Fruit fly (Drosophila melanogaster) whole organism, prepupa: ENCODE data around the gene CG9297.

Experiments used
- CG10631 ChIP-seq: fragments of 200-800 bp; sonication (Bioruptor generic); optimal IDR thresholded peaks from 2 replicates; lab custom pipeline; 2016; ENCODE audit warnings: missing biosample characterization, missing genetic modification characterization
- CG10669 ChIP-seq: fragments of 200-800 bp; sonication (Bioruptor generic); optimal IDR thresholded peaks from 3 replicates; lab custom pipeline; 2018; ENCODE audit warnings: missing biosample characterization, mild to moderate bottlenecking, missing genetic modification characterization, moderate library complexity
- CG11762 ChIP-seq: fragments of 200-800 bp; sonication (Bioruptor generic); optimal IDR thresholded peaks from 3 replicates; lab custom pipeline; 2016; ENCODE audit warnings: missing biosample characterization, missing genetic modification characterization; ENCODE audit not compliant: insufficient read depth
- CG11902 ChIP-seq: fragments of 200-800 bp; sonication (Bioruptor generic); optimal IDR thresholded peaks from 3 replicates; lab custom pipeline; 2016; ENCODE audit warnings: missing biosample characterization, missing genetic modification characterization
- CG15336 ChIP-seq: fragments of 200-800 bp; sonication (Bioruptor generic); IDR thresholded peaks from 2 replicates; pipeline ENCODE4 v1.3.6; 2022; ENCODE audit warnings: missing biosample characterization, missing genetic modification characterization
- CG16779 ChIP-seq: fragments of 200-800 bp; sonication (Bioruptor generic); optimal IDR thresholded peaks from 3 replicates; lab custom pipeline; 2017; ENCODE audit warnings: missing biosample characterization, mild to moderate bottlenecking, missing genetic modification characterization
- CG31627 ChIP-seq: fragments of 200-800 bp; sonication (Bioruptor generic); optimal IDR thresholded peaks from 3 replicates; lab custom pipeline; 2016; ENCODE audit warnings: missing biosample characterization, missing genetic modification characterization
- CG4318 ChIP-seq: fragments of 200-800 bp; sonication (Bioruptor generic); optimal IDR thresholded peaks from 3 replicates; lab custom pipeline; 2017; ENCODE audit warnings: missing biosample characterization, mild to moderate bottlenecking, missing genetic modification characterization
- CG6808 ChIP-seq: fragments of 200-800 bp; sonication (Bioruptor generic); optimal IDR thresholded peaks from 3 replicates; lab custom pipeline; 2017; ENCODE audit warnings: missing biosample characterization, missing genetic modification characterization, mild to moderate bottlenecking, moderate library complexity, missing genetic modification reagents
- CG6854 ChIP-seq: fragments of 200-800 bp; sonication (Bioruptor generic); optimal IDR thresholded peaks from 2 replicates; lab custom pipeline; 2017; ENCODE audit warnings: missing biosample characterization, mild to moderate bottlenecking, missing genetic modification characterization
- CG7368 ChIP-seq: fragments of 200-800 bp; sonication (Bioruptor generic); optimal IDR thresholded peaks from 3 replicates; lab custom pipeline; 2016; ENCODE audit warnings: missing biosample characterization, missing genetic modification characterization
- CG8319 ChIP-seq: fragments of 200-800 bp; sonication (Bioruptor generic); optimal IDR thresholded peaks from 3 replicates; lab custom pipeline; 2016; ENCODE audit warnings: missing biosample characterization, missing genetic modification characterization
- CG9139 ChIP-seq: fragments of 200-800 bp; sonication (Bioruptor generic); optimal IDR thresholded peaks from 3 replicates; lab custom pipeline; 2017; ENCODE audit warnings: missing biosample characterization, mild to moderate bottlenecking, missing genetic modification characterization
- Ets21C ChIP-seq: fragments of 200-800 bp; sonication (Bioruptor generic); optimal IDR thresholded peaks from 3 replicates; lab custom pipeline; 2016; ENCODE audit warnings: missing biosample characterization, missing genetic modification characterization
- Gug ChIP-seq: fragments of 200-800 bp; sonication (Bioruptor generic); IDR thresholded peaks from 2 replicates; pipeline ENCODE4 v1.3.6; 2022; ENCODE audit warnings: missing biosample characterization, missing genetic modification characterization
- Hr38 ChIP-seq: sonication (Bioruptor generic); optimal IDR thresholded peaks from 2 replicates; lab custom pipeline; 2016; ENCODE audit warnings: missing biosample characterization, missing genetic modification characterization
- Hr39 ChIP-seq: fragments of 200-800 bp; sonication (Bioruptor generic); optimal IDR thresholded peaks from 2 replicates; lab custom pipeline; 2016; ENCODE audit warnings: missing biosample characterization, missing genetic modification characterization
- Lpt ChIP-seq: fragments of 200-800 bp; sonication (Bioruptor generic); optimal IDR thresholded peaks from 3 replicates; lab custom pipeline; 2016; ENCODE audit warnings: missing biosample characterization, missing genetic modification characterization
- Sox14 ChIP-seq: fragments of 200-800 bp; sonication (Bioruptor generic); optimal IDR thresholded peaks from 3 replicates; lab custom pipeline; 2016; ENCODE audit warnings: missing biosample characterization, missing genetic modification characterization
- Sox15 ChIP-seq: fragments of 200-800 bp; sonication (Bioruptor generic); optimal IDR thresholded peaks from 3 replicates; lab custom pipeline; 2016; ENCODE audit warnings: missing biosample characterization, missing genetic modification characterization
- achi ChIP-seq: fragments of 200-800 bp; sonication (Bioruptor generic); optimal IDR thresholded peaks from 3 replicates; lab custom pipeline; 2016; ENCODE audit warnings: missing biosample characterization, missing genetic modification characterization
- acj6 ChIP-seq: fragments of 200-800 bp; sonication (Bioruptor generic); optimal IDR thresholded peaks from 3 replicates; lab custom pipeline; 2016; ENCODE audit warnings: missing biosample characterization, missing genetic modification characterization
- cyc ChIP-seq: fragments of 200-800 bp; sonication (Bioruptor generic); optimal IDR thresholded peaks from 3 replicates; lab custom pipeline; 2016; ENCODE audit warnings: missing biosample characterization, missing genetic modification characterization
- dac ChIP-seq: fragments of 200-800 bp; sonication (Bioruptor generic); optimal IDR thresholded peaks from 2 replicates; lab custom pipeline; 2017; ENCODE audit warnings: missing biosample characterization, mild to moderate bottlenecking, missing genetic modification characterization
- dsx ChIP-seq: fragments of 200-800 bp; optimal IDR thresholded peaks from 3 replicates; lab custom pipeline; 2019; ENCODE audit warnings: missing biosample characterization, mild to moderate bottlenecking, missing genetic modification characterization, moderate library complexity; ENCODE audit not compliant: poor library complexity, severe bottlenecking
- fd59A ChIP-seq: fragments of 200-800 bp; sonication (Bioruptor generic); optimal IDR thresholded peaks from 2 replicates; lab custom pipeline; 2017; ENCODE audit warnings: missing biosample characterization, mild to moderate bottlenecking, missing genetic modification characterization, missing genetic modification reagents
- fd85E ChIP-seq: fragments of 200-800 bp; sonication (Bioruptor generic); optimal IDR thresholded peaks from 3 replicates; lab custom pipeline; 2016; ENCODE audit warnings: missing biosample characterization, missing genetic modification characterization
- pdm3 ChIP-seq: fragments of 200-800 bp; sonication (Bioruptor generic); optimal IDR thresholded peaks from 3 replicates; lab custom pipeline; 2016; ENCODE audit warnings: missing biosample characterization, missing genetic modification characterization
- salr ChIP-seq, 2 experiments: fragments of 200-800 bp; sonication (Bioruptor generic); optimal IDR thresholded peaks; 3 replicates each; lab custom pipeline; 2016 to 2018; ENCODE audit warnings: missing biosample characterization in 2 of 2, missing genetic modification characterization in 2 of 2, mild to moderate bottlenecking in 1 of 2
- spab ChIP-seq: fragments of 200-800 bp; sonication (Bioruptor generic); optimal IDR thresholded peaks from 2 replicates; lab custom pipeline; 2017; ENCODE audit warnings: missing biosample characterization, mild to moderate bottlenecking, missing genetic modification characterization, missing genetic modification reagents
- ss ChIP-seq, 2 experiments: fragments of 200-800 bp; sonication (Bioruptor generic); optimal IDR thresholded peaks; 2 replicates in 1 of 2; 3 replicates in 1 of 2; lab custom pipeline; 2017 to 2018; ENCODE audit warnings: mild to moderate bottlenecking in 2 of 2, missing biosample characterization in 2 of 2, missing genetic modification characterization in 2 of 2, moderate library complexity in 1 of 2
- svp ChIP-seq: fragments of 200-800 bp; sonication (Bioruptor generic); peaks from one replicate; lab custom pipeline; 2016; ENCODE audit warnings: missing biosample characterization, missing genetic modification characterization
- vri ChIP-seq: fragments of 200-800 bp; sonication (Bioruptor generic); optimal IDR thresholded peaks from 3 replicates; lab custom pipeline; 2016; ENCODE audit warnings: missing biosample characterization, mild to moderate bottlenecking, missing genetic modification characterization

CG9297 gene

dm6 chr3R:13803892-13804710 is 32.8 kb downstream of the CG9297 start (continued):
- TF ChIP-seq acj6 (peak; percentile 2), Lpt (GFP tag; lab: Kevin White, UChicago) (no peak), CG8319 (GFP tag; lab: Kevin White, UChicago) (no peak), ss (GFP tag; optimal IDR thresholded peaks at IDR 0.05; lab: Kevin White, UChicago) (peak in 1 of 2 experiments; percentile 7), fd85E (GFP tag; lab: Kevin White, UChicago) (no peak), dsx (GFP tag; lab: Kevin White, UChicago) (peak; percentile 15), CG6808 (GFP tag; lab: Kevin White, UChicago) (no peak), Gug (GFP tag; lab: Robert Waterston, UW) (no peak), Ets21C (GFP tag; lab: Kevin White, UChicago) (no peak), Hr39 (GFP tag; lab: Kevin White, UChicago) (no peak), CG15336 (GFP tag; lab: Robert Waterston, UW) (no peak), dac (no peak), spab (GFP tag; lab: Kevin White, UChicago) (no peak), CG11762 (GFP tag; lab: Kevin White, UChicago) (no peak), vri (no peak), pdm3 (GFP tag; lab: Kevin White, UChicago) (no peak), CG6854 (GFP tag; lab: Kevin White, UChicago) (no peak), salr (GFP tag; optimal IDR thresholded peaks at IDR 0.05; lab: Kevin White, UChicago) (no peak), Sox14 (GFP tag; lab: Kevin White, UChicago) (no peak)
- TF ChIP-seq, all 60 proteins: peak for 17

- TF ChIP-seq CG11902, result no peak
- TF ChIP-seq CG4318, result no peak
- no peak for TF ChIP-seq CG10669 (GFP tag; lab: Kevin White, UChicago)
- no peak for TF ChIP-seq Lpt (GFP tag; lab: Kevin White, UChicago)
- no peak for TF ChIP-seq Hr38 (GFP tag; lab: Kevin White, UChicago)
- TF ChIP-seq pdm3 (GFP tag; lab: Kevin White, UChicago), result no peak
- TF ChIP-seq svp (GFP tag; lab: Kevin White, UChicago), result no peak
- TF ChIP-seq CG16779 (tag; lab: Kevin White, UChicago), result no peak
- no peak for TF ChIP-seq CG9139 (GFP tag; lab: Kevin White, UChicago)
- no peak for TF ChIP-seq CG7368
- TF ChIP-seq Gug (GFP tag; lab: Robert Waterston, UW), result no peak
- TF ChIP-seq achi (GFP tag; lab: Kevin White, UChicago), result no peak
- no peak for TF ChIP-seq CG31627 (GFP tag; lab: Kevin White, UChicago)
- TF ChIP-seq Sox15 (GFP tag; lab: Kevin White, UChicago), result no peak
- TF ChIP-seq cyc (GFP tag; lab: Kevin White, UChicago), result no peak
- TF ChIP-seq fd59A (GFP tag; lab: Kevin White, UChicago), result no peak
These were observed 33.8 kb downstream of the CG9297 start for dm6 chr3R:13804971-13805603.

dm6 chr3R:13806032-13806709 is 34.9 kb downstream of the CG9297 start:
- TF ChIP-seq CG10631 (GFP tag; lab: Kevin White, UChicago) (no peak), Lpt (GFP tag; lab: Kevin White, UChicago) (peak; percentile 14), svp (GFP tag; lab: Kevin White, UChicago) (peak; percentile 60)
